Worm (Caenorhabditis elegans) whole organism, early embryonic: Measurements from ENCODE around the gene best-6.
"Not testable (repeated sequence)": the region's sequence is repeated elsewhere in the genome, so short reads cannot be mapped to it uniquely, and the experiment has no call there.

Experiments
- ama-1 ChIP-seq: fragments of 150-350 bp; optimal IDR thresholded peaks from 2 replicates; lab custom pipeline; 2014
- ets-7 ChIP-seq: sonication (generic microtip); optimal IDR thresholded peaks from 2 replicates; lab custom pipeline; 2016; ENCODE audit warnings: missing genotype, missing genetic modification characterization, missing compliant biosample characterization
- flt-1 ChIP-seq: fragments of 200-800 bp; sonication (Bioruptor generic); IDR thresholded peaks from 2 replicates; pipeline ENCODE4 v1.3.6; 2022; ENCODE audit warnings: missing genetic modification characterization, missing compliant biosample characterization
- hmg-4 ChIP-seq: fragments of 200-800 bp; sonication (Bioruptor generic); optimal IDR thresholded peaks from 2 replicates; lab custom pipeline; 2018; ENCODE audit warnings: mild to moderate bottlenecking, missing genetic modification characterization, missing compliant biosample characterization
- scrt-1 ChIP-seq: fragments of 200-800 bp; sonication (Bioruptor generic); IDR thresholded peaks from 2 replicates; pipeline ENCODE4 v1.3.6; 2022; ENCODE audit warnings: missing genetic modification characterization, missing compliant biosample characterization

- TF ChIP-seq ets-7 (tag; lab: Kevin White, UChicago); ama-1 (lab: Kevin White, UChicago); hmg-4 (GFP tag; lab: Kevin White, UChicago); scrt-1; flt-1 (GFP tag; lab: Robert Waterston, UW): not testable (repeated sequence)
These were observed 39.7 kb upstream of the best-6 start, which contains the start of the genes R13H9.6 and rmd-6 for ce11 chrIV:5068541-5068940.
